Fruit fly (Drosophila melanogaster) whole organism, embryonic: Measurements from ENCODE around the gene crq.
A peak's percentile ranks its signal among the peaks of the same experiment; 100 is the strongest.

Experiments used
- ATbp ChIP-seq: fragments of 200-800 bp; sonication (Bioruptor generic); optimal IDR thresholded peaks from 2 replicates; lab custom pipeline; 2017; ENCODE audit warnings: missing biosample characterization, mild to moderate bottlenecking, missing genetic modification characterization, missing genetic modification reagents
- Bgb ChIP-seq: fragments of 200-800 bp; sonication (Bioruptor generic); IDR thresholded peaks from 2 replicates; pipeline ENCODE4 v1.3.6; 2022; ENCODE audit warnings: missing biosample characterization, missing genetic modification characterization; ENCODE audit not compliant: partially characterized antibody
- C15 ChIP-seq: fragments of 200-800 bp; sonication (Bioruptor generic); IDR thresholded peaks from 3 replicates; pipeline ENCODE4 v1.3.6; 2022; ENCODE audit warnings: missing biosample characterization, missing genetic modification characterization
- CG10267 ChIP-seq: fragments of 200-800 bp; sonication (Bioruptor generic); optimal IDR thresholded peaks from 2 replicates; lab custom pipeline; 2018; ENCODE audit warnings: missing biosample characterization, mild to moderate bottlenecking, missing genetic modification characterization, moderate library complexity
- CG10274 ChIP-seq: fragments of 200-800 bp; sonication (Bioruptor generic); optimal IDR thresholded peaks from 3 replicates; lab custom pipeline; 2017; ENCODE audit warnings: missing biosample characterization, mild to moderate bottlenecking, missing genetic modification characterization
- CG10431 ChIP-seq: fragments of 200-800 bp; sonication (Bioruptor generic); optimal IDR thresholded peaks from 3 replicates; lab custom pipeline; 2018; ENCODE audit warnings: missing biosample characterization, mild to moderate bottlenecking, missing genetic modification characterization
- CG11085 ChIP-seq: fragments of 200-800 bp; sonication (Bioruptor generic); IDR thresholded peaks from 2 replicates; pipeline ENCODE4 v1.3.6; 2022; ENCODE audit warnings: missing biosample characterization, missing genetic modification characterization
- CG11560 ChIP-seq: fragments of 200-800 bp; sonication (Bioruptor generic); IDR thresholded peaks from 3 replicates; pipeline ENCODE4 v1.3.6; 2022; ENCODE audit warnings: missing biosample characterization, missing genetic modification characterization
- CG1233 ChIP-seq: fragments of 200-800 bp; sonication (Bioruptor generic); optimal IDR thresholded peaks from 4 replicates; lab custom pipeline; 2018; ENCODE audit warnings: missing biosample characterization, mild to moderate bottlenecking, missing genetic modification characterization
- CG12391 ChIP-seq: fragments of 200-800 bp; sonication (Bioruptor generic); optimal IDR thresholded peaks from 3 replicates; lab custom pipeline; 2018; ENCODE audit warnings: missing biosample characterization, mild to moderate bottlenecking, missing genetic modification characterization, moderate library complexity
- CG12942 ChIP-seq: fragments of 200-800 bp; sonication (Bioruptor generic); optimal IDR thresholded peaks from 3 replicates; lab custom pipeline; 2016; ENCODE audit warnings: missing biosample characterization, missing genetic modification characterization
- CG14860 ChIP-seq: fragments of 200-800 bp; sonication (Bioruptor generic); IDR thresholded peaks from 3 replicates; pipeline ENCODE4 v1.3.6; 2022; ENCODE audit warnings: missing biosample characterization, missing genetic modification characterization; ENCODE audit not compliant: partially characterized antibody
- CG15269 ChIP-seq: fragments of 200-800 bp; sonication (Bioruptor generic); optimal IDR thresholded peaks from 2 replicates; lab custom pipeline; 2018; ENCODE audit warnings: missing biosample characterization, mild to moderate bottlenecking, missing genetic modification characterization, moderate library complexity
- CG15479 ChIP-seq: fragments of 200-800 bp; sonication (Bioruptor generic); optimal IDR thresholded peaks from 3 replicates; lab custom pipeline; 2019; ENCODE audit warnings: missing biosample characterization, mild to moderate bottlenecking, missing genetic modification characterization, moderate library complexity
- CG15601 ChIP-seq: fragments of 200-800 bp; sonication (Bioruptor generic); optimal IDR thresholded peaks from 3 replicates; lab custom pipeline; 2019; ENCODE audit warnings: missing biosample characterization, mild to moderate bottlenecking, missing genetic modification characterization, moderate library complexity
- CG1602 ChIP-seq: fragments of 200-800 bp; sonication (Bioruptor generic); optimal IDR thresholded peaks from 3 replicates; lab custom pipeline; 2016; ENCODE audit warnings: missing biosample characterization, missing genetic modification characterization
- CG16813 ChIP-seq: fragments of 200-800 bp; sonication (Bioruptor generic); IDR thresholded peaks from 3 replicates; pipeline ENCODE4 v1.3.6; 2022; ENCODE audit warnings: missing biosample characterization, missing genetic modification characterization; ENCODE audit not compliant: partially characterized antibody
- CG17829 ChIP-seq: fragments of 200-800 bp; optimal IDR thresholded peaks from 2 replicates; lab custom pipeline; 2019; ENCODE audit warnings: missing biosample characterization, mild to moderate bottlenecking, missing genetic modification characterization, moderate library complexity
- CG2120 ChIP-seq: fragments of 200-800 bp; sonication (Bioruptor generic); optimal IDR thresholded peaks from 3 replicates; lab custom pipeline; 2016; ENCODE audit warnings: missing biosample characterization, missing genetic modification characterization
- CG4328 ChIP-seq: fragments of 200-800 bp; sonication (Bioruptor generic); optimal IDR thresholded peaks from 3 replicates; lab custom pipeline; 2017; ENCODE audit warnings: missing biosample characterization, missing genetic modification reagents, missing genetic modification characterization
- CG4730 ChIP-seq: fragments of 200-800 bp; sonication (Bioruptor generic); IDR thresholded peaks from 2 replicates; pipeline ENCODE4 v1.3.6; 2022; ENCODE audit warnings: missing biosample characterization, missing genetic modification characterization
- CG6272 ChIP-seq: fragments of 200-800 bp; sonication (Bioruptor generic); IDR thresholded peaks from 2 replicates; pipeline ENCODE4 v1.3.6; 2022; ENCODE audit warnings: missing biosample characterization, missing genetic modification characterization
- CG6689 ChIP-seq: fragments of 200-800 bp; sonication (Bioruptor generic); IDR thresholded peaks from 2 replicates; pipeline ENCODE4 v1.3.6; 2022; ENCODE audit warnings: missing biosample characterization, missing genetic modification characterization
- CG8290 ChIP-seq, 3 experiments: fragments of 200-800 bp; sonication (Bioruptor generic); optimal IDR thresholded peaks; 2 replicates each; lab custom pipeline; 2016 to 2019; ENCODE audit warnings: missing biosample characterization in 3 of 3, missing genetic modification characterization in 3 of 3, mild to moderate bottlenecking in 2 of 3, moderate library complexity in 1 of 3
- Dad ChIP-seq: fragments of 200-800 bp; sonication (Bioruptor generic); optimal IDR thresholded peaks from 3 replicates; lab custom pipeline; 2016; ENCODE audit warnings: missing biosample characterization, missing genetic modification characterization
- Doc3 ChIP-seq: fragments of 200-800 bp; sonication (Bioruptor generic); IDR thresholded peaks from 3 replicates; pipeline ENCODE4 v1.3.6; 2022; ENCODE audit warnings: missing biosample characterization, missing genetic modification characterization; ENCODE audit not compliant: partially characterized antibody
- E2f1 ChIP-seq: fragments of 200-800 bp; sonication (Bioruptor generic); IDR thresholded peaks from 2 replicates; pipeline ENCODE4 v1.3.6; 2022; ENCODE audit warnings: missing biosample characterization, missing genetic modification characterization
- E2f2 ChIP-seq: fragments of 200-800 bp; sonication (Bioruptor generic); IDR thresholded peaks from 2 replicates; pipeline ENCODE4 v1.3.6; 2022; ENCODE audit warnings: missing biosample characterization, missing genetic modification characterization
- HLH3B ChIP-seq: fragments of 200-800 bp; sonication (Bioruptor generic); IDR thresholded peaks from 2 replicates; pipeline ENCODE4 v1.3.6; 2022; ENCODE audit warnings: missing biosample characterization, missing genetic modification characterization
- Hmr ChIP-seq: fragments of 200-800 bp; sonication (Bioruptor generic); optimal IDR thresholded peaks from 3 replicates; lab custom pipeline; 2017; ENCODE audit warnings: mild to moderate bottlenecking, missing biosample characterization, missing genetic modification reagents, missing genetic modification characterization
- Hmx ChIP-seq: fragments of 200-800 bp; sonication (Bioruptor generic); optimal IDR thresholded peaks from 2 replicates; lab custom pipeline; 2016; ENCODE audit warnings: missing biosample characterization, missing genetic modification characterization
- Nf-YC ChIP-seq: fragments of 200-800 bp; optimal IDR thresholded peaks from 3 replicates; lab custom pipeline; 2019; ENCODE audit warnings: missing biosample characterization, mild to moderate bottlenecking, missing genetic modification characterization, moderate library complexity
- Sox102F ChIP-seq: fragments of 200-800 bp; sonication (Bioruptor generic); optimal IDR thresholded peaks from 2 replicates; lab custom pipeline; 2018; ENCODE audit warnings: missing biosample characterization, mild to moderate bottlenecking, missing genetic modification characterization, moderate library complexity
- Ssrp ChIP-seq: fragments of 200-800 bp; sonication (Bioruptor generic); optimal IDR thresholded peaks from 2 replicates; lab custom pipeline; 2018; ENCODE audit warnings: missing biosample characterization, mild to moderate bottlenecking, missing genetic modification characterization, moderate library complexity
- TFAM ChIP-seq: fragments of 200-800 bp; sonication (Bioruptor generic); optimal IDR thresholded peaks from 2 replicates; lab custom pipeline; 2017; ENCODE audit warnings: missing biosample characterization, missing genetic modification characterization, inconsistent platforms
- Trl ChIP-seq, 3 experiments: fragments of >200 bp in 2 of 3; fragments of 200-800 bp in 1 of 3; sonication (Bioruptor generic) in 1 of 3; optimal IDR thresholded peaks; 2 replicates in 1 of 3; 3 replicates in 2 of 3; lab custom pipeline; 2016 to 2017; ENCODE audit warnings: missing biosample characterization in 1 of 3, missing genetic modification characterization in 1 of 3
- ac ChIP-seq: fragments of 200-800 bp; sonication (Bioruptor generic); optimal IDR thresholded peaks from 3 replicates; lab custom pipeline; 2017; ENCODE audit warnings: missing biosample characterization, mild to moderate bottlenecking, missing genetic modification characterization
- ato ChIP-seq: fragments of 200-800 bp; sonication (Bioruptor generic); IDR thresholded peaks from 2 replicates; pipeline ENCODE4 v1.3.6; 2022; ENCODE audit warnings: missing biosample characterization, missing genetic modification characterization; ENCODE audit not compliant: partially characterized antibody
- az2 ChIP-seq: fragments of 200-800 bp; sonication (Bioruptor generic); optimal IDR thresholded peaks from 3 replicates; lab custom pipeline; 2016; ENCODE audit warnings: missing biosample characterization, missing genetic modification characterization
- btn ChIP-seq: fragments of 200-800 bp; sonication (Bioruptor generic); optimal IDR thresholded peaks from 2 replicates; lab custom pipeline; 2016; ENCODE audit warnings: missing biosample characterization, missing genetic modification characterization
- cad ChIP-seq: fragments of >200 bp; optimal IDR thresholded peaks from 2 replicates; lab custom pipeline; 2017; ENCODE audit warnings: missing biosample characterization, missing genetic modification characterization
- cato ChIP-seq: fragments of 200-800 bp; sonication (Bioruptor generic); optimal IDR thresholded peaks from 2 replicates; lab custom pipeline; 2016; ENCODE audit warnings: missing biosample characterization, missing genetic modification characterization, borderline replicate concordance
- croc ChIP-seq: fragments of 200-800 bp; sonication (Bioruptor generic); conservative IDR thresholded peaks from 3 replicates; pipeline ENCODE4 v1.3.6; 2022; ENCODE audit warnings: missing biosample characterization, missing genetic modification characterization
- eyg ChIP-seq: fragments of 200-800 bp; sonication (Bioruptor generic); optimal IDR thresholded peaks from 3 replicates; lab custom pipeline; 2016; ENCODE audit warnings: missing biosample characterization, missing genetic modification characterization
- lola ChIP-seq, 3 experiments: fragments of >200 bp in 2 of 3; fragments of 200-800 bp in 1 of 3; sonication (Bioruptor generic) in 1 of 3; optimal IDR thresholded peaks; 2 replicates each; lab custom pipeline; 2017 to 2019; ENCODE audit warnings: missing biosample characterization in 3 of 3, missing genetic modification characterization in 3 of 3, mild to moderate bottlenecking in 1 of 3, moderate library complexity in 1 of 3
- maf-S ChIP-seq: fragments of 200-800 bp; sonication (Bioruptor generic); optimal IDR thresholded peaks from 2 replicates; lab custom pipeline; 2016; ENCODE audit warnings: missing biosample characterization, missing genetic modification characterization
- scrt ChIP-seq: fragments of 200-800 bp; sonication (Bioruptor generic); optimal IDR thresholded peaks from 2 replicates; lab custom pipeline; 2018; ENCODE audit warnings: missing biosample characterization, mild to moderate bottlenecking, missing genetic modification characterization, moderate library complexity
- sima ChIP-seq: fragments of 200-800 bp; sonication (Bioruptor generic); optimal IDR thresholded peaks from 2 replicates; lab custom pipeline; 2016; ENCODE audit warnings: missing biosample characterization, missing genetic modification characterization
- ttk ChIP-seq: fragments of 200-800 bp; sonication (Bioruptor generic); IDR thresholded peaks from 2 replicates; pipeline ENCODE4 v2.1.2; 2022; ENCODE audit warnings: missing biosample characterization, missing genetic modification characterization
- vvl ChIP-seq: fragments of 200-800 bp; sonication (Bioruptor generic); IDR thresholded peaks from 2 replicates; pipeline ENCODE4 v1.3.6; 2022; ENCODE audit warnings: missing biosample characterization, missing genetic modification characterization

Gene crq

dm6 chr2L:471021-471479 is 18.2 kb upstream of the crq start (continued):
- TF ChIP-seq Ssrp (tag; lab: Kevin White, UChicago) (peak; percentile 71), ato (GFP tag; lab: Robert Waterston, UW) (no peak), Hmx (GFP tag; lab: Kevin White, UChicago) (no peak), C15 (GFP tag; lab: Robert Waterston, UW) (no peak), CG12391 (tag; lab: Kevin White, UChicago) (peak; percentile 81), btn (GFP tag; lab: Kevin White, UChicago) (no peak), Nf-YC (tag; lab: Kevin White, UChicago) (no peak), ttk (GFP tag; lab: Robert Waterston, UW) (no peak), cato (GFP tag; lab: Kevin White, UChicago) (peak; percentile 17), cad (GFP tag; lab: Kevin White, UChicago) (no peak), CG1602 (GFP tag; lab: Kevin White, UChicago) (peak; percentile 43), CG10431 (no peak), CG10267 (tag; lab: Kevin White, UChicago) (peak; percentile 50), ac (no peak), HLH3B (no peak), croc (peak; percentile 18; the same call in 1 of the 3 replicates), CG1233 (GFP tag; lab: Kevin White, UChicago) (no peak), E2f2 (GFP tag; lab: Robert Waterston, UW) (no peak; the same call in 1 of the 2 replicates), vvl (GFP tag; lab: Robert Waterston, UW) (no peak), E2f1 (GFP tag; lab: Robert Waterston, UW) (no peak), TFAM (no peak), CG15601 (tag; lab: Kevin White, UChicago) (peak; percentile 38), CG2120 (GFP tag; lab: Kevin White, UChicago) (no peak), az2 (GFP tag; lab: Kevin White, UChicago) (peak; percentile 39), CG11560 (tag; lab: Robert Waterston, UW) (no peak), CG17829 (tag; lab: Kevin White, UChicago) (peak; percentile 35), CG4328 (GFP tag; lab: Kevin White, UChicago) (no peak), CG14860 (no peak), eyg (GFP tag; lab: Kevin White, UChicago) (no peak), Bgb (GFP tag; lab: Robert Waterston, UW) (no peak), Hmr (peak; percentile 76), CG11085 (GFP tag; lab: Robert Waterston, UW) (no peak), maf-S (GFP tag; lab: Kevin White, UChicago) (no peak), CG6689 (GFP tag; lab: Robert Waterston, UW) (no peak), Dad (GFP tag; lab: Kevin White, UChicago) (no peak), scrt (GFP tag; lab: Kevin White, UChicago) (peak; percentile 43), CG4730 (no peak), ATbp (GFP tag; lab: Kevin White, UChicago) (peak; percentile 71), lola (GFP tag; optimal IDR thresholded peaks at IDR 0.05; lab: Kevin White, UChicago) (peak in 2 of 3 experiments; percentile 27 to 31), CG10274 (GFP tag; lab: Kevin White, UChicago) (no peak), CG8290 (GFP tag; optimal IDR thresholded peaks at IDR 0.05; lab: Kevin White, UChicago) (no peak), CG8290 (tag; optimal IDR thresholded peaks at IDR 0.05; lab: Kevin White, UChicago) (no peak), CG15269 (tag; lab: Kevin White, UChicago) (peak; percentile 80), sima (GFP tag; lab: Kevin White, UChicago) (no peak), Doc3 (GFP tag; lab: Robert Waterston, UW) (no peak), CG6272 (GFP tag; lab: Robert Waterston, UW) (no peak), CG16813 (GFP tag; lab: Robert Waterston, UW) (no peak), Trl (optimal IDR thresholded peaks at IDR 0.05; lab: Kevin White, UChicago) (no peak), Trl (GFP tag; optimal IDR thresholded peaks at IDR 0.05; lab: Kevin White, UChicago) (no peak), Sox102F (GFP tag; lab: Kevin White, UChicago) (peak; percentile 87), CG12942 (peak; percentile 0), CG15479 (no peak)
